Fruit fly (Drosophila melanogaster) Kc167 (cell line): Measurements from ENCODE around the gene CG12546.
A peak's percentile ranks its signal among the peaks of the same experiment; 100 is the strongest.
"Not testable (repeated sequence)": the region's sequence is repeated elsewhere in the genome, so short reads cannot be mapped to it uniquely, and the experiment has no call there.

Source experiments
- Myc ChIP-seq: fragments of >200 bp; optimal IDR thresholded peaks from 2 replicates; lab custom pipeline; 2017; ENCODE audit warnings: missing external identifiers
- Sin3A ChIP-seq: fragments of >200 bp; optimal IDR thresholded peaks from 2 replicates; lab custom pipeline; 2018; ENCODE audit warnings: missing external identifiers
- h ChIP-seq: fragments of >200 bp; optimal IDR thresholded peaks from 3 replicates; lab custom pipeline; 2018; ENCODE audit warnings: missing external identifiers
- insv ChIP-seq: fragments of >200 bp; optimal IDR thresholded peaks from 3 replicates; lab custom pipeline; 2018; ENCODE audit warnings: missing external identifiers
- psq ChIP-seq: fragments of >200 bp; optimal IDR thresholded peaks from 2 replicates; lab custom pipeline; 2017; ENCODE audit warnings: missing external identifiers
- ttk ChIP-seq: sonication (Bioruptor generic); optimal IDR thresholded peaks from 2 replicates; lab custom pipeline; 2017; ENCODE audit warnings: missing external identifiers

CG12546 gene

DNA sequence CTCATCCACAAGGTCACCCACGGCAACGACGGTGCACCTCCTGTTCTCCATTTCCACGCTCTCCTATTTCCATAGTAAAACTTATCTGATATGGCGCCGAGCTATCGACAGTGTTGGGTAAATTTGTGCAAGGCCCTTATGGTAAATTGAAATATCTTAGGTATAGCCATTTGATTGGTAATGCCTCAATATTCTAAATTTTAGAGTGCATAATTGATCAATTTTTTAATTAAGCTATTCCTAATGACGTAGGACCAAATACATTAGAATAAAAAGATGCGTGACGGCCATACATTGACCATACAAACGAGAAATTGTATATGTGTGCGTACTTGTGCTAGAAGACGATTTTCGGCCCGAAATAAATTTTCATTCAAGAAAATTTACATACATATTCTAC, 28.4 kb upstream of the CG12546 start, which contains the start of gene CG14451:
CG14451 (minus strand) TSS at position 101 of the 400 bp plus-strand sequence.
- TF ChIP-seq insv = no peak
- TF ChIP-seq ttk (lab: Kevin White, UChicago) = no peak
- TF ChIP-seq h = no peak
- no peak for TF ChIP-seq psq
- no peak for TF ChIP-seq Sin3A
- TF ChIP-seq Myc (lab: Kevin White, UChicago) = no peak

DNA sequence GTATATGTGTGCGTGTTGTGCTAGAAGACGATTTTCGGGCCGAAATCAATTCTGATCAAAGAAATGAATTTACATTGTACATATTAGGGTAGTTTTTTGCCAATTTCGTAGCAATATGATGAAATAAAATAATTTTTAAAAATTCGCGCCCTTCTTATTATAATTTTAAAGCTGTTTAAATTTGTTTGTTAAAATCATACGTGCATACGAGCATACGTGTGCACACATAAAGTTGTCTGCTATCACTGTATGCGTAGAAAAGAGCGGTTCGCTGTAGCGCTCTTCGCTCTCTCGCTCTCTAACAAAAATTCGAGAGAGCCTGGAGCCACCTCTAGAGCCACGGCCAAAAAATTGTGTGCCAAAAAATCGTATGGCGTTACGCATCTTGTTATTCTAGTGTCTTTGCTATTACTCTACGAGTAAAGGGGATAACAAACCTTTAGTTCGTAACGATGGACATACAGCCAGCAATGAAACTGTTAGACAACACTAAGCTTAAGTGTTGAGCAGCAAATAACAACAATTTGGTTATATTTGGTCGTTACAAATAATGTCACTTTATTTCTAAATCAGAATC, 27.2 kb upstream of the CG12546 start, which contains the start of gene mael:
mael (plus strand) TSS at position 510 of the 577 bp plus-strand sequence.
- TF ChIP-seq h; Myc (lab: Kevin White, UChicago); Sin3A: not testable (repeated sequence)

DNA sequence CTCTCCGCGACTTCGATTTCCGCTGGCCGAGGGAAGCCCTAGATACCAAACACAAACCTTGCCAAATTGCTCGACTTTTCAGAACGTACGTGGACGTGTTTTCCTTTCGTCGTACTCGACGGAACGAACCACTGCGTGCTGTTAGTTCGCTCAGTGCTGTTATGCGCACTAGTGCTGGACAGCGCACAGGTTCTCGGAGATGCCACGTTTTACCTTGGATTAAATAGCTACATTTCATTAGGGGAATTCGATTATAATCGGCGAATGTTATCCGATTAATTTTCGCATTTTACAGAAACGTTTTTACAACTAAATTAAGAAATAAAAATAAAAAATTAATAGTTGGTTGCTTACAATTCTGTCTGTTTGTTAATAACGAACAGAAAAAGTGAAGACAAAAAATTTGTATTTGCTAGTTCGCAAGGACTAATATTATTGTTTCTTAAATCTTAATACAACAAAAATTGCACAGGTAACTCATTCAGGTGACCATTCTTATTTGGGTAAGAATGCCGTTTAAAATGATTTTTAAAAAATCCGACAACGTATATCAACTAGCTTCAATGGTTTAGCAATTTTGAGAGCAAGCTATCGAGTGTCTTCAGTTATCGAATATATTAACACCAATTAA, 23.6 kb upstream of the CG12546 start, which contains the start of the genes ArfGAP3 and CG32452:
ArfGAP3 (minus strand) TSS at position 441 of the 631 bp plus-strand sequence.
CG32452 (plus strand) TSS at position 592 of the 631 bp plus-strand sequence.
- TF ChIP-seq ttk (lab: Kevin White, UChicago) = no peak
- peak; percentile 77 for TF ChIP-seq psq

DNA sequence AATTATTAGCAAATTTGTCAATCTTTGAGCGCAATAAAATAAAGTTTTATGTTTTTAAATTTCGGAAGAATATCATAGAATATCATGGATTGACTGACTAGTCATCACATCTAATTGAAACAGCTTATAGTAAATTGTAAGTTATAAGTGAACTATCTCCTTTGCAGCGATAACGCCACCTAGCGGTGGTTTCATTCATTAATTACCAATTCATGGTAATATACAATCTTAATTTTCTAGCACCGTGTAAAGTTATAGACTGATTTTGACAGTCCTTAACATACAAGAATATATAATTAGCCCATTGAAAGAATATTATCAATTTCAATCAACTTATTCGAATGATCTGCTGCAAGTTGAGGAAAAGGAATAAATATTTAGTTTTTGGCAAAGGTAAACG, 20.0 kb upstream of the CG12546 start:
- TF ChIP-seq ttk (lab: Kevin White, UChicago) = no peak
- TF ChIP-seq h = no peak
- TF ChIP-seq psq = no peak
- no peak for TF ChIP-seq insv

DNA sequence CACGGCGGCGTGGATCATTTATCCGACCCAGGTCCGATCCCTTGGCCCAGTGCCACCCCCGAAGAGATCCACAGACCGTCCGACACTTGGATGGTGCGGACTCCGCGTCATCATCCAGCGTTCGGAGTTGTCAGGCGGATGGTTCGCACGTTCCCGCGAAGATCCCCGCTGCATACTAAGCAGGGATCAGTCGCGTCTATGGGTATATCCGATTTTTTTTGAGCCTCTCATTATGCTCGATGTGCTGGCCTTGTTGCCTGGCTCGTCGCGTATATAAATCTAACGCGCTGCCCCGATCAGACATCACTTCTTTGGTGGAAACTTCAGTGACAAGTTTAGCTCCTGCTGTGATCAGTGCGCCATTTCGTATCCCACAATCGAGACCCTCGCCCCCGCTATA, 18.2 kb upstream of the CG12546 start, which contains the start of gene CG11370:
CG11370 (plus strand) TSS at position 301 of the 400 bp plus-strand sequence.
- TF ChIP-seq ttk (lab: Kevin White, UChicago) = no peak
- TF ChIP-seq Myc (lab: Kevin White, UChicago) = no peak
- TF ChIP-seq psq = no peak
- TF ChIP-seq insv = no peak
- TF ChIP-seq h = no peak
- no peak for TF ChIP-seq Sin3A

DNA sequence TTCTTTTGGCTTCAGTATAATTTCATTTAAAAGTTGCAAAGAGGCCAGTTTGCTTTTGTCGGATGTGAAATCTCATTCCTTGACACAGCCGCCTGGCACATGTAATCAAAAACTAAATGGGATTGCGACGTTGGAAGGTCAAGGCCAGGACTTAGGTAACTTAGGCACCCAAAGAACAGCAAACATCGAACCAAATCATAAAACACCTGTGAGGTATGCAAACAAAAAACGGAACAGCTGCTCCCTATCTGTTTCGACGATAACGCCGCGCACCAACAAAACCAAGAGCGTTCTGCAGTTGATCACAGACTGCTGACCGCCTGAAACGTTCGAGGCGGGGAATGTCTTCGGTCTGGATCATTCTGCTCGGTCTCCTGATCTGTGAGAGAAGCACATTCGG, 5.5 kb upstream of the CG12546 start, which contains the start of gene CG45116:
CG45116 (plus strand) TSS at position 301 of the 400 bp plus-strand sequence.
- no peak for TF ChIP-seq psq
- TF ChIP-seq Sin3A = no peak
- no peak for TF ChIP-seq h
- TF ChIP-seq Myc (lab: Kevin White, UChicago) = no peak
- no peak for TF ChIP-seq insv
- no peak for TF ChIP-seq ttk (lab: Kevin White, UChicago)

DNA sequence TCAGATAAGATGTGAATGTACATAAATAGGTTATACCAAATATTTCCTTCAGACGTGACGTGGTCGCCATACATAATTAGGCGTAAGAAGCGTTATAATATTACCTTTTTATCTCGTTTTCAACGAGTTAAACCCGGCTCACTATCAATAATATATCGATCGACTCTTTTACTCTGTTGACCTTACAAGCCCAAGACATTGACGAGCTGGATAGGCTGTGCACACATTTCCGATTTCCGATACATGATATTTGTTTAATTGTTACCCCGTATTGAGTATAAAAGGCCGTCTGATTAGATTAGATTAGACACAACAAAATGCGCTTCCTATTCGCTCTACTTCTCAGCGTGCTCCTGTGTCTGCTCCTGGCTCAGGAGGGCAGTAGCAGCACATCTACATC, 3.3 kb upstream of the CG12546 start, which contains the start of gene CG32453:
CG32453 (plus strand) TSS at position 301 of the 400 bp plus-strand sequence.
- not testable (repeated sequence) for TF ChIP-seq h; ttk (lab: Kevin White, UChicago); Myc (lab: Kevin White, UChicago)

DNA sequence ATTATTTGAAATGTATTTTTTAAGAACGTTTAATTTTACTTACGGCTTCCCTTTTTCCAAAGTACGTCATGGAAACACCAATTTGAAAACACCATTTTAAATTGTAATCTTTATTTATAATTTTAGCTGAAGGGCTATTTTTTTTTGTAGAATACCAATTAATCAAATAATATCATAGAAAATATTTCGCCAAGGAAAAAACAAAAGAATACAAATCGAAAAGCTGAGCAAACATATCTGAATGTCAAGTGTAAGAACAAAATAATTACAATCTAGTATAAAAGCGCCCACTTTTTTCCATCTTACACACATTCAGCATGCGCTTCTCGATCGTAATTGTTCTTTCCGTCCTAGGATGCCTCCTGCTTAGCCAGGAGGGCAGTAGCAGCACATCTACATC, 2.0 kb upstream of the CG12546 start, which contains the start of gene CG14452:
CG14452 (plus strand) TSS at position 301 of the 400 bp plus-strand sequence.
- TF ChIP-seq h = no peak
- TF ChIP-seq insv = no peak
- no peak for TF ChIP-seq Sin3A
- no peak for TF ChIP-seq psq
- TF ChIP-seq ttk (lab: Kevin White, UChicago) = no peak
- TF ChIP-seq Myc (lab: Kevin White, UChicago) = no peak

DNA sequence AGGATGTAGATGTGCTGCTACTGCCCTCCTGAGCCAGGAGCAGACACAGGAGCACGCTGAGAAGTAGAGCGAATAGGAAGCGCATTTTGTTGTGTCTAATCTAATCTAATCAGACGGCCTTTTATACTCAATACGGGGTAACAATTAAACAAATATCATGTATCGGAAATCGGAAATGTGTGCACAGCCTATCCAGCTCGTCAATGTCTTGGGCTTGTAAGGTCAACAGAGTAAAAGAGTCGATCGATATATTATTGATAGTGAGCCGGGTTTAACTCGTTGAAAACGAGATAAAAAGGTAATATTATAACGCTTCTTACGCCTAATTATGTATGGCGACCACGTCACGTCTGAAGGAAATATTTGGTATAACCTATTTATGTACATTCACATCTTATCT, 1.2 kb downstream of the CG12546 start, which contains the start of gene CG14454:
CG14454 (minus strand) TSS at position 101 of the 400 bp plus-strand sequence.
- TF ChIP-seq psq; insv; Myc (lab: Kevin White, UChicago): not testable (repeated sequence)

DNA sequence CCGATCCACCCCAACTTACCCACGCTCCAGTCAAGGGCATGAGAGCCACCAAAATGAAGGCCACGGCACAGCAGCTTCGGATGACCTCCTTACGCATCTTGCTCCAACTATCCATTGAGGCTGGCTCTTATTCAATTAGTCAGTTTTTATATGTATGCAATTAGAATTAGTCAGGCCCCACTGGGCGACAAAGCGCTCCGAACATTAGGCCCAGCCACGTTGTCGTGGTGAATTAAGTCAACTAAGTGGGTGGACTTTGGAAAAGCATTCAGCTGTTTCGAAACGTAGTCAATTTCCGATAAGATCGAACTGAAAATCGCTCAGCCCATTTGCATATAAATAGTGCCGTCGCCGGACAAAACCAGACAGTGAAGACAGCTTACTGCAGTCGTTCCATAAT, 6.6 kb downstream of the CG12546 start, which contains the start of the genes CG14455 and CG14456:
CG14455 (minus strand) TSS at position 101 of the 400 bp plus-strand sequence.
CG14456 (plus strand) TSS at position 236 of the 400 bp plus-strand sequence.
- TF ChIP-seq psq (no peak), insv (no peak), ttk (lab: Kevin White, UChicago) (no peak)

DNA sequence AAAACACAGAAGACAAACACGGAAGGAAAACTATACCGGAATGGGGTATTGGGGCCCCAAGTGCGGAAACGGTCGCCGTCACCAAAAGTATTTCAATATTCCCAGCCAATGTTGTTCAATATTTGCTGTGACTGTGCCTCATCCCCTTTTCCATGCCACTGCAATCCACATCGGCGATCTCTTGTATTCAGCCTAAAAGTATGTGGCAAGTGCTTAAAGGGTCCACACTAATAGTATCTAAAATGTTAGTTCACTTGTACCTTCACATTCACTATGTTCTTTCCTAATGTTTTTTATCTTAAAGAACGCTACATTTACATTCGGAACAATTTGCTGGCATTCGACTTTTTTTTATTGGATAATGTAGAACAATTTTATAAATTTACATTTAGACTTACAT, 12.7 kb downstream of the CG12546 start:
- TF ChIP-seq h (no peak), ttk (lab: Kevin White, UChicago) (no peak), Myc (lab: Kevin White, UChicago) (no peak), psq (no peak)

DNA sequence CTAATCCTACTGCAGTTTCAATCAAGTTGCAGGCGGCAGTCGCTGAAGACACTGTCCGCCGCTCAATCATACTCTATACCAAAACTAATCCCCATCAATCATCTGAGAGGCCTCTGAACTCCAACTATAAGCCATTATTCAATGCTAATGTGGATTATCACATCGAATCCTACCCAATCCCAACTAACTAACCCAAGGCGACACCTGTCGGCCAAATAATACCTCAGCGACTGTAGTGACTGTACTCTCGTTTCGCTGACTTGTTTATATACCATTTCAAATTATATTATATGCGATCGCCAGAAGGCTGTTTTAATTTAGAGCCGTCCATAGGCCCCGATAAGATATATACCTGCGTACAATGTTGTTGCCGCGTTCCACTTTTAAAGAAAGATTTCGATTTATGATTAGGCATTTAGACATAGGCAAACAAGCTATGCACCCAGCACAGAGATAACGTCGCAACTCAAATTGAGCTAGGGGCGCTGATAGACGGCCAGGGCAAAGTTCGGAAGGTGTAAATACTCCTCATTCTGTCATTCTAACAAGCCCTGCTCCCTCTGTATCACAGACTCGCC, 21.8 kb downstream of the CG12546 start:
- no peak for TF ChIP-seq h
- no peak for TF ChIP-seq ttk (lab: Kevin White, UChicago)
- no peak for TF ChIP-seq Sin3A
- TF ChIP-seq Myc (lab: Kevin White, UChicago) = no peak
- TF ChIP-seq insv = no peak
- TF ChIP-seq psq = no peak

DNA sequence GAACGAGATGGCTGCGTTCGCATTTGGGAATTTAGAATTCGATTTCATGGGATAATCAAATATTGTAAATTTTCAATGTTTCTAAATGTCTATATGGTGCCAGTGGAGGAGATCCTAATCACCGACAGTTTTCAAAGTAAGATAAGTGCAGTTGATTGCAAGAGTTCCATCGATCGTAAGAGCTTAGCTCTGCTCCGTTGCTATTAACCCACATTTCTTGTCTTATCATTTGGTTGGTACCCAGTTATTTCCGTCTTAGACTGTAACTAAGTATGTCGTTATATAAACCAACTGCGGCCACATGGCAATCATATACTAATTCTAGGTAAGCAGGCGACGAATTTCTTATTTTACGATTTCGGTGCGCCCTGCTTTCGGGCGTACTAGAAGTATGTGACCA, 23.4 kb downstream of the CG12546 start:
- TF ChIP-seq Myc (lab: Kevin White, UChicago) (no peak), insv (no peak), ttk (lab: Kevin White, UChicago) (no peak), h (no peak), Sin3A (no peak), psq (no peak)
